Comparison of ENCODE assay signal across 2 worm cellular contexts in the genomic region with DNA sequence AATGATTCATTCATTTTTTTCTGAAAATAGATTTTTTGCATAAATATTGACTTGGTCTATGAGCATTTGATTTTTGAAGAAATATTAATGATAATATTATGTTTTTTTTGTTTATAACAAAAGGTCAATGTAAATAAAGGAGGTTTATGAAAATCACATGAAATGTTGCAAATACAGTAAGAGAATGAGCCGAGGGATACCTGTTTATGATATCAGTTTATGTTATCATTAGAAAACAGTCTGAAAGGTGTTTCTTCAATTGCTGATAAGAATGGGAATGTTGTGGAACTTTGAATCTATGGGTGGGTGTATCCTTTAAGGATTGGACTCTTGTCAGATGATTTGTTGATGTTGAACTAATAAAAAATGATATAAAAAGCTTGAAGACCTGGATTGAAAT.
TF ChIP-seq lines count a peak whose summit lies in the region.

No protein-coding gene starts in this region.

TF ChIP-seq in whole organism, L4 larva, 104 proteins besides CTCF, POLR2A, EP300 and RAD21:
- TF ChIP-seq nhr-28 (tag; optimal IDR thresholded peaks at IDR 0.05; lab: Kevin White, UChicago) = no peak
- TF ChIP-seq daf-16 (GFP tag; optimal IDR thresholded peaks at IDR 0.05; lab: Kevin White, UChicago) = no peak
- peak; percentile 93 for TF ChIP-seq daf-16 (tag; optimal IDR thresholded peaks at IDR 0.05; lab: Kevin White, UChicago)

TF ChIP-seq in whole organism, late embryonic, 69 proteins besides CTCF, POLR2A, EP300 and RAD21:
- TF ChIP-seq elt-2 (tag; optimal IDR thresholded peaks at IDR 0.05; lab: Kevin White, UChicago) (peak; percentile 36), pha-4 (tag; optimal IDR thresholded peaks at IDR 0.05; lab: Kevin White, UChicago) (no peak)
